Fruit fly (Drosophila melanogaster) whole organism, embryonic: Measurements from ENCODE around the gene CG4374.

Experiments
- CG13123 ChIP-seq: fragments of 200-800 bp; sonication (Bioruptor generic); optimal IDR thresholded peaks from 2 replicates; lab custom pipeline; 2016; ENCODE audit warnings: missing biosample characterization, missing genetic modification characterization
- CG13296 ChIP-seq: fragments of 200-800 bp; sonication (Bioruptor generic); optimal IDR thresholded peaks from 3 replicates; lab custom pipeline; 2018; ENCODE audit warnings: missing biosample characterization, mild to moderate bottlenecking, missing genetic modification characterization
- CG6272 ChIP-seq: fragments of 200-800 bp; sonication (Bioruptor generic); IDR thresholded peaks from 2 replicates; pipeline ENCODE4 v1.3.6; 2022; ENCODE audit warnings: missing biosample characterization, missing genetic modification characterization
- CG8765 ChIP-seq: fragments of 200-800 bp; sonication (Bioruptor generic); IDR thresholded peaks from 2 replicates; pipeline ENCODE4 v1.3.6; 2022; ENCODE audit warnings: missing biosample characterization, missing genetic modification characterization
- GATAe ChIP-seq: fragments of 200-800 bp; sonication (Bioruptor generic); conservative IDR thresholded peaks from 2 replicates; pipeline ENCODE4 v1.3.6; 2022; ENCODE audit warnings: missing biosample characterization, missing genetic modification characterization
- Poxn ChIP-seq: fragments of 200-800 bp; sonication (Bioruptor generic); IDR thresholded peaks from 2 replicates; pipeline ENCODE4 v1.3.6; 2022; ENCODE audit warnings: missing biosample characterization, missing genetic modification characterization
- ems ChIP-seq: fragments of 200-800 bp; sonication (Bioruptor generic); optimal IDR thresholded peaks from 3 replicates; lab custom pipeline; 2016; ENCODE audit warnings: missing biosample characterization, missing genetic modification characterization
- h ChIP-seq: fragments of >200 bp; optimal IDR thresholded peaks from 2 replicates; lab custom pipeline; 2017
- nerfin-1 ChIP-seq: fragments of 200-800 bp; sonication (Bioruptor generic); optimal IDR thresholded peaks from 3 replicates; lab custom pipeline; 2019; ENCODE audit warnings: missing biosample characterization, mild to moderate bottlenecking, missing genetic modification characterization, moderate library complexity
- ttk ChIP-seq: fragments of 200-800 bp; sonication (Bioruptor generic); IDR thresholded peaks from 2 replicates; pipeline ENCODE4 v2.1.2; 2022; ENCODE audit warnings: missing biosample characterization, missing genetic modification characterization
- twi ChIP-seq: fragments of 200-800 bp; optimal IDR thresholded peaks from 2 replicates; lab custom pipeline; 2019; ENCODE audit warnings: missing biosample characterization, mild to moderate bottlenecking, missing genetic modification characterization, moderate library complexity

DNA sequence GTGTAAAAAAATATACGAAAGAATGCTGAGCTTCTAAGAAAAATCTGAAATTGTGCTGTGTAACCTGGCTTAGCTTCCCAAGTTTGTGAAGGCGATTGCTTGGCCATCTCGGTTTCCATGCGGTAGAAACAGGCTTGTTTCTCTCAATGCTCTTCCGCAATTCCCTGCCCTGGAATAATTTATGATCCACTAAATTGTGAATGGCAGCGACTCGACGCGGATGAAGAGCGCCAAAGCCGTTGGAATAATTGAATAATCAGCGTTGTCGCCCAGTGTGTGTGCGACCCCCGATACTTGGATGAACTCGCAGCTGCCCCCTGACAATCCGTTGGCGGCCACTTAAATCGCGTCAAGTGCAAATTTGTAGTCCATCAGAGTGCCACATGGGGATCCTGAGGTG lies 49.4 kb upstream of the CG4374 start, which contains the start of gene CG10177:
- TF ChIP-seq GATAe (GFP tag; lab: Robert Waterston, UW) (no peak), h (lab: Kevin White, UChicago) (no peak), ttk (no peak), CG13296 (GFP tag; lab: Kevin White, UChicago) (no peak), Poxn (GFP tag; lab: Robert Waterston, UW) (no peak), CG13123 (no peak), CG8765 (GFP tag; lab: Robert Waterston, UW) (no peak), twi (tag; lab: Kevin White, UChicago) (no peak), nerfin-1 (no peak), ems (GFP tag; lab: Kevin White, UChicago) (no peak), CG6272 (GFP tag; lab: Robert Waterston, UW) (no peak)
